Worm (Caenorhabditis elegans): ENCODE data around the gene Y113G7C.1.

Gene Y113G7C.1

ce11 chrV:20282827-20283226 lies 34.7 kb upstream of the Y113G7C.1 start:
- no peak for TF ChIP-seq rnt-1 (tag; optimal IDR thresholded peaks at IDR 0.05)
- TF ChIP-seq eyg-1 (tag; optimal IDR thresholded peaks at IDR 0.05), result no peak
- TF ChIP-seq ztf-16 (tag; optimal IDR thresholded peaks at IDR 0.05), result no peak
- TF ChIP-seq pha-4 (tag; optimal IDR thresholded peaks at IDR 0.05), result no peak
- TF ChIP-seq ceh-2 (tag; optimal IDR thresholded peaks at IDR 0.05), result no peak
- no peak for TF ChIP-seq mec-3 (tag; optimal IDR thresholded peaks at IDR 0.05; ENCODE audit: borderline replicate concordance)
- no peak for TF ChIP-seq K09A11.1 (tag; optimal IDR thresholded peaks at IDR 0.05; ENCODE audit: insufficient read depth)
- no peak for TF ChIP-seq fkh-6 (tag; optimal IDR thresholded peaks at IDR 0.05)
- TF ChIP-seq ref-2 (tag; optimal IDR thresholded peaks at IDR 0.05), result no peak
- no peak for TF ChIP-seq ceh-45 (GFP tag; IDR thresholded peaks at IDR 0.05)
- no peak for TF ChIP-seq tbx-7 (tag; optimal IDR thresholded peaks at IDR 0.05)
- no peak for TF ChIP-seq nfya-1 (tag; optimal IDR thresholded peaks at IDR 0.05)
- no peak for TF ChIP-seq npax-4 (tag; optimal IDR thresholded peaks at IDR 0.05)
- TF ChIP-seq hlh-8 (tag; optimal IDR thresholded peaks at IDR 0.05), result no peak
- no peak for TF ChIP-seq ceh-22 (tag; optimal IDR thresholded peaks at IDR 0.05)
- TF ChIP-seq che-1 (tag; optimal IDR thresholded peaks at IDR 0.05), result no peak
- no peak for TF ChIP-seq nhr-11 (tag; optimal IDR thresholded peaks at IDR 0.05)
- TF ChIP-seq ceh-6 (GFP tag; optimal IDR thresholded peaks at IDR 0.05), result no peak

- TF ChIP-seq ref-2 (tag; optimal IDR thresholded peaks at IDR 0.05), result no peak
- TF ChIP-seq npax-4 (tag; optimal IDR thresholded peaks at IDR 0.05), result no peak
- TF ChIP-seq ceh-6 (GFP tag; optimal IDR thresholded peaks at IDR 0.05), result no peak
- no peak for TF ChIP-seq ceh-9 (tag; optimal IDR thresholded peaks at IDR 0.05)
- no peak for TF ChIP-seq sox-2 (GFP tag; IDR thresholded peaks at IDR 0.05)
- TF ChIP-seq pag-3 (tag; optimal IDR thresholded peaks at IDR 0.05; ENCODE audit: borderline replicate concordance), result no peak
- no peak for TF ChIP-seq sox-4 (tag; optimal IDR thresholded peaks at IDR 0.05)
- TF ChIP-seq K02D7.2 (tag; optimal IDR thresholded peaks at IDR 0.05), result no peak
- no peak for TF ChIP-seq hlh-15 (tag; optimal IDR thresholded peaks at IDR 0.05)
- TF ChIP-seq gmeb-2 (tag; optimal IDR thresholded peaks at IDR 0.05), result no peak
- TF ChIP-seq zip-5 (tag; optimal IDR thresholded peaks at IDR 0.05), result no peak
- TF ChIP-seq pha-2 (tag; optimal IDR thresholded peaks at IDR 0.05), result no peak
- TF ChIP-seq fax-1 (tag; optimal IDR thresholded peaks at IDR 0.05), result no peak
- TF ChIP-seq C38D4.7 (GFP tag; optimal IDR thresholded peaks at IDR 0.05), result no peak
- no peak for TF ChIP-seq ttx-3 (tag; optimal IDR thresholded peaks at IDR 0.05)
- no peak for TF ChIP-seq C08G9.2 (tag; optimal IDR thresholded peaks at IDR 0.05)
- TF ChIP-seq lin-11 (tag; optimal IDR thresholded peaks at IDR 0.05), result no peak
- no peak for TF ChIP-seq unc-86 (tag; optimal IDR thresholded peaks at IDR 0.05)
- TF ChIP-seq nhr-11 (tag; optimal IDR thresholded peaks at IDR 0.05), result no peak
Measured at ce11 chrV:20289317-20289716, 28.2 kb upstream of the Y113G7C.1 start, which contains the start of gene mlt-4. mlt-4 (minus strand) TSS chrV:20289417.

- TF ChIP-seq ceh-2 (tag; optimal IDR thresholded peaks at IDR 0.05) (no peak), fkh-6 (tag; optimal IDR thresholded peaks at IDR 0.05) (no peak), K09A11.1 (tag; optimal IDR thresholded peaks at IDR 0.05; ENCODE audit: insufficient read depth) (no peak), pros-1 (tag; optimal IDR thresholded peaks at IDR 0.05) (no peak), lin-11 (tag; optimal IDR thresholded peaks at IDR 0.05) (no peak), tbx-7 (tag; optimal IDR thresholded peaks at IDR 0.05) (no peak), ceh-48 (tag; optimal IDR thresholded peaks at IDR 0.05) (no peak), sox-2 (GFP tag; IDR thresholded peaks at IDR 0.05) (no peak)
Measured at ce11 chrV:20294388-20294787, 23.2 kb upstream of the Y113G7C.1 start, which contains the start of gene clec-261. clec-261 (minus strand) TSS chrV:20294488.

ce11 chrV:20297650-20298049 lies 19.9 kb upstream of the Y113G7C.1 start, which contains the start of gene ZC15.5:
ZC15.5 (plus strand) TSS chrV:20297950.
- TF ChIP-seq ceh-14 (tag; optimal IDR thresholded peaks at IDR 0.05) (no peak), dve-1 (tag; optimal IDR thresholded peaks at IDR 0.05) (no peak), sox-4 (tag; optimal IDR thresholded peaks at IDR 0.05) (no peak), gmeb-2 (tag; optimal IDR thresholded peaks at IDR 0.05) (no peak), unc-42 (tag; optimal IDR thresholded peaks at IDR 0.05) (no peak), nhr-11 (tag; optimal IDR thresholded peaks at IDR 0.05) (no peak), nhr-232 (tag; optimal IDR thresholded peaks at IDR 0.05) (no peak), syd-9 (tag; optimal IDR thresholded peaks at IDR 0.05) (no peak), hlh-30 (tag; optimal IDR thresholded peaks at IDR 0.05; ENCODE audit: insufficient read depth) (no peak)

Measured in whole organism, late embryonic.